Fruit fly (Drosophila melanogaster): ENCODE measurements around the gene psd.

psd gene

DNA sequence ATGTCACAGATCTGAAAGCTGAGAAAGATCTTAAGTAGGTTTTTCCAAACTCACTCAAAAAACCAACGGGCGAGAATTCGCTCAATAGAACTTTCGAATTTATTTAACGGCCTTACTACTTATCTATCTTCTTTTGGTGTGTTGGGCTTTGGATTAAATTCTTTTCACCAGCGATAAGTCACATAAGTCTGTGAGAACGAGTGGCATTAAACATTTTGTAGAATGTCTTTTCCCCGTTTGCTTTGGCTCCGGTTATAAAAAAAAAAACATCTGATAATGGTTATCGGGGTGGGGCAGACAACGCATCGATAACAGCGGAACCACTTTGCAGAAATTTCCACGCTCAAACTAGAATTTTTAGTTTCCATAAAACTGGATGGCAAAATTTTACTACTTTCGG lies 10.8 kb upstream of the psd start:
- TF ChIP-seq psq (GFP tag; optimal IDR thresholded peaks at IDR 0.05): peak; percentile 4
- TF ChIP-seq Jra (GFP tag; optimal IDR thresholded peaks at IDR 0.05): no peak

DNA sequence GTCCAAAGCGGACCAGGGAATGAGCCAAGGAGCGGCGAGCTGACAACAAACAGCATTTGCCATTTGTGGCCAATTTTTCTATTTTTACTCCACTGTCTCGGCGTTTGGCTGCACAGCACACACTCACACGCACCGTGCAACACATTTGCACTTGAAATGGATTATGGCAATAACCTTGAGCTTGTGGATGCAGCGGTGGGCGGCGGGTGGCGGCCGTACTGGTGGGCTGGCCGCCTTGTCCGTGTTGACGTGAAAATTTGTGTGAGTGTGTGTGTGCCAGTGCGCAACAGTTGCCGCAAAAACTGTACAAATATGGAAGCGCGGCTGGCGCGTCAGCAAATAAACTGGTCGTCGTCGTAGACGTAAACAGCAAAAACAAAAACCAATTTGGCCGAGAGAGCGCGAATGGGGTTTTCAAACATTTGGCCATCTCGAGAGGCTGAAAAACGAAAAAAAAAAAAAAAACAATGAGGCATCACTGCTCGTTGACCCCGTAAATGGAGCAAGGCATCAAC lies 10.3 kb upstream of the psd start:
- TF ChIP-seq ey (GFP tag; optimal IDR thresholded peaks at IDR 0.05) (no peak), CrebA (GFP tag; optimal IDR thresholded peaks at IDR 0.05; ENCODE audit: borderline replicate concordance) (no peak), Dif (GFP tag; optimal IDR thresholded peaks at IDR 0.05; ENCODE audit: partially characterized antibody) (no peak), sage (GFP tag; optimal IDR thresholded peaks at IDR 0.05) (no peak), h (GFP tag; optimal IDR thresholded peaks at IDR 0.05) (peak; percentile 52), pan (optimal IDR thresholded peaks at IDR 0.05) (no peak), psq (GFP tag; optimal IDR thresholded peaks at IDR 0.05) (no peak), lola (GFP tag; optimal IDR thresholded peaks at IDR 0.05) (no peak), GATAd (GFP tag; optimal IDR thresholded peaks at IDR 0.05) (no peak), woc (GFP tag; optimal IDR thresholded peaks at IDR 0.05) (no peak), Jra (GFP tag; optimal IDR thresholded peaks at IDR 0.05) (no peak), HLH106 (tag; optimal IDR thresholded peaks at IDR 0.05) (no peak), dsf (GFP tag; optimal IDR thresholded peaks at IDR 0.05; ENCODE audit: borderline replicate concordance) (no peak), Abd-B (GFP tag; optimal IDR thresholded peaks at IDR 0.05) (no peak), Myc (optimal IDR thresholded peaks at IDR 0.05) (no peak), brk (GFP tag; optimal IDR thresholded peaks at IDR 0.05) (no peak), Hr83 (GFP tag; optimal IDR thresholded peaks at IDR 0.05; ENCODE audit: poor library complexity, severe bottlenecking) (peak; percentile 76), usp (GFP tag; optimal IDR thresholded peaks at IDR 0.05) (no peak), fru (GFP tag; optimal IDR thresholded peaks at IDR 0.05) (no peak), tai (GFP tag; optimal IDR thresholded peaks at IDR 0.05) (no peak), rgr (GFP tag; optimal IDR thresholded peaks at IDR 0.05) (peak; percentile 20), sv (GFP tag; optimal IDR thresholded peaks at IDR 0.05) (no peak), OdsH (GFP tag; optimal IDR thresholded peaks at IDR 0.05) (peak; percentile 54), jim (GFP tag; optimal IDR thresholded peaks at IDR 0.05) (no peak), CG32264 (GFP tag; optimal IDR thresholded peaks at IDR 0.05) (no peak), N (GFP tag; optimal IDR thresholded peaks at IDR 0.05) (no peak), Sp1 (GFP tag; optimal IDR thresholded peaks at IDR 0.05) (no peak), br (GFP tag; optimal IDR thresholded peaks at IDR 0.05) (peak; percentile 42), Hr78 (GFP tag; optimal IDR thresholded peaks at IDR 0.05) (no peak), dmrt93B (GFP tag; optimal IDR thresholded peaks at IDR 0.05) (no peak), Mio (GFP tag; optimal IDR thresholded peaks at IDR 0.05) (no peak), CG9705 (GFP tag; optimal IDR thresholded peaks at IDR 0.05) (no peak), Dfd (GFP tag; optimal IDR thresholded peaks at IDR 0.05) (no peak), Hnf4 (GFP tag; optimal IDR thresholded peaks at IDR 0.05) (peak; percentile 4), Rel (GFP tag; optimal IDR thresholded peaks at IDR 0.05) (no peak), Rel (tag; optimal IDR thresholded peaks at IDR 0.05) (no peak), dl (GFP tag; optimal IDR thresholded peaks at IDR 0.05; ENCODE audit: insufficient read depth in 1 of 2, partially characterized antibody in 2 of 2) (no peak), Vsx2 (GFP tag; optimal IDR thresholded peaks at IDR 0.05; ENCODE audit: partially characterized antibody) (no peak), foxo (GFP tag; optimal IDR thresholded peaks at IDR 0.05) (peak in 1 of 2 experiments; percentile 3)

dm6 chr2L:5974122-5974521 lies 9.4 kb upstream of the psd start:
- peak; percentile 23 for TF ChIP-seq OdsH (GFP tag; optimal IDR thresholded peaks at IDR 0.05)
- TF ChIP-seq woc (GFP tag; optimal IDR thresholded peaks at IDR 0.05): no peak
- TF ChIP-seq CG9705 (GFP tag; optimal IDR thresholded peaks at IDR 0.05): no peak
- TF ChIP-seq Rel (GFP tag; optimal IDR thresholded peaks at IDR 0.05): no peak
- peak; percentile 80 for TF ChIP-seq Rel (tag; optimal IDR thresholded peaks at IDR 0.05)
- TF ChIP-seq Hnf4 (GFP tag; optimal IDR thresholded peaks at IDR 0.05): no peak
- TF ChIP-seq brk (GFP tag; optimal IDR thresholded peaks at IDR 0.05): peak; percentile 20
- no peak for TF ChIP-seq N (GFP tag; optimal IDR thresholded peaks at IDR 0.05)
